In the genomic region with DNA sequence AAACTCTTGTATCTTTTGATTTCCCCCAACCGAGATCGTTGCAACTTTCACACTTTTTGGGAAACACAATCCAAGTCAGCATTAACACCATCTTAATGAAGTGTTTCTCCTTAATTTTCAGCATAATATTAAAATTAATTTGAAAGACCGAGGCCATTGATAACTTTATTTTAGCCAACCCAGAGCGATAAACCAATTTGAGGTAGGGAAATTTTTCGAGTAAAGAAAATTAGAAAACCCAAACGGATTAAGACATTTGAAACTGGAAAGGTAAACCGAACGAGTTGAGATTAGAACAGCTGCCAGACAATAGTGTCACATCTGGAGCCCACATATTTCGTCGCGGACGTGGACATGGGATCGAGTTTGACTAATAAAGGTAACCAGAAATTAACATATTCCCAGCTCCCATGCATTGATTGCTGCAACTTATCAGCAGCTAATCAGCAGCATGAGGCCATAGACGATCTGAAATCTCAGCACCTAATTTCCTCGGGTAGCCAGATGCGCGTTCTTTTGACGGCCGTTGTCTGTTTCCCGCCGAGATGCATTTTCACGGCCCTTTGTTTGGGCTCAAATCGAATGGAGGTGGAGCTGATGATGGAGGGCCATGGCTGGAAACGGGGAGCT, we compare ENCODE assay signal across 2 fruit fly cellular contexts.
TF ChIP-seq lines count a peak whose summit lies in the region.

No protein-coding gene starts in this region.

- no peak for TF ChIP-seq CTCF in whole organism, embryonic (GFP tag; optimal IDR thresholded peaks at IDR 0.05; lab: Kevin White, UChicago)

TF ChIP-seq in whole organism, adult, 20 proteins besides CTCF, POLR2A, EP300 and RAD21:
- TF ChIP-seq kay (GFP tag; lab: Kevin White, UChicago; ENCODE audit: borderline replicate concordance) (peak; percentile 29), Hr96 (GFP tag; optimal IDR thresholded peaks at IDR 0.05; lab: Kevin White, UChicago) (no peak)
TF ChIP-seq in whole organism, adult: peak in this region for 1.

TF ChIP-seq in whole organism, embryonic, 481 proteins besides CTCF, POLR2A, EP300 and RAD21:
- peak; percentile 93 for TF ChIP-seq CG7745 (tag; optimal IDR thresholded peaks at IDR 0.05; lab: Kevin White, UChicago)
- TF ChIP-seq so (GFP tag; IDR thresholded peaks at IDR 0.05; lab: Robert Waterston, UW), result no peak
- no peak for TF ChIP-seq CG6254 (GFP tag; optimal IDR thresholded peaks at IDR 0.05; lab: Kevin White, UChicago)
- TF ChIP-seq luna (GFP tag; optimal IDR thresholded peaks at IDR 0.05; lab: Kevin White, UChicago), result no peak
- TF ChIP-seq odd (GFP tag; optimal IDR thresholded peaks at IDR 0.05; lab: Kevin White, UChicago), result peak; percentile 40
- no peak for TF ChIP-seq CG5953 (GFP tag; IDR thresholded peaks at IDR 0.05; lab: Robert Waterston, UW)
- no peak for TF ChIP-seq Blimp-1 (GFP tag; optimal IDR thresholded peaks at IDR 0.05; lab: Kevin White, UChicago)
- TF ChIP-seq Hmx (GFP tag; optimal IDR thresholded peaks at IDR 0.05; lab: Kevin White, UChicago), result no peak
- no peak for TF ChIP-seq CG14860 (GFP tag; IDR thresholded peaks at IDR 0.05; lab: Robert Waterston, UW; ENCODE audit: partially characterized antibody)
- no peak for TF ChIP-seq CG13894 (tag; optimal IDR thresholded peaks at IDR 0.05; lab: Kevin White, UChicago)
- no peak for TF ChIP-seq CG4404 (GFP tag; IDR thresholded peaks at IDR 0.05; lab: Robert Waterston, UW)
- TF ChIP-seq CG30431 (GFP tag; optimal IDR thresholded peaks at IDR 0.05; lab: Kevin White, UChicago), result no peak
- no peak for TF ChIP-seq CG2712 (tag; optimal IDR thresholded peaks at IDR 0.05; lab: Kevin White, UChicago)
- TF ChIP-seq CrebB (tag; optimal IDR thresholded peaks at IDR 0.05; lab: Kevin White, UChicago), result no peak
- TF ChIP-seq ken (GFP tag; IDR thresholded peaks at IDR 0.05; lab: Robert Waterston, UW), result no peak
- TF ChIP-seq ac (GFP tag; optimal IDR thresholded peaks at IDR 0.05; lab: Kevin White, UChicago), result peak; percentile 4
- TF ChIP-seq CG11723 (GFP tag; optimal IDR thresholded peaks at IDR 0.05; lab: Kevin White, UChicago), result no peak
- no peak for TF ChIP-seq CG17912 (GFP tag; optimal IDR thresholded peaks at IDR 0.05; lab: Kevin White, UChicago)
- TF ChIP-seq ham (GFP tag; IDR thresholded peaks at IDR 0.05; lab: Robert Waterston, UW), result no peak
- peak; percentile 87 for TF ChIP-seq abd-A (tag; optimal IDR thresholded peaks at IDR 0.05; lab: Kevin White, UChicago)
- no peak for TF ChIP-seq hkb (optimal IDR thresholded peaks at IDR 0.05; lab: Kevin White, UChicago)
- no peak for TF ChIP-seq hkb (GFP tag; IDR thresholded peaks at IDR 0.05; lab: Robert Waterston, UW)
- no peak for TF ChIP-seq CG3281 (GFP tag; optimal IDR thresholded peaks at IDR 0.05; lab: Kevin White, UChicago)
- TF ChIP-seq jing (GFP tag; optimal IDR thresholded peaks at IDR 0.05; lab: Kevin White, UChicago), result no peak
- no peak for TF ChIP-seq her (GFP tag; optimal IDR thresholded peaks at IDR 0.05; lab: Kevin White, UChicago)
- no peak for TF ChIP-seq danr (GFP tag; IDR thresholded peaks at IDR 0.05; lab: Robert Waterston, UW)
- TF ChIP-seq grn (GFP tag; optimal IDR thresholded peaks at IDR 0.05; lab: Kevin White, UChicago), result peak; percentile 89
- no peak for TF ChIP-seq cg (GFP tag; optimal IDR thresholded peaks at IDR 0.05; lab: Kevin White, UChicago)
- 0 out of 2 replicates have a peak, but pooled peaks have one; percentile 16 for TF ChIP-seq vvl (GFP tag; IDR thresholded peaks at IDR 0.05; lab: Robert Waterston, UW)
- no peak for TF ChIP-seq sima (GFP tag; optimal IDR thresholded peaks at IDR 0.05; lab: Kevin White, UChicago)
- TF ChIP-seq CG7271 (tag; optimal IDR thresholded peaks at IDR 0.05; lab: Kevin White, UChicago), result no peak
- TF ChIP-seq ssp (GFP tag; IDR thresholded peaks at IDR 0.05; lab: Robert Waterston, UW), result no peak
- no peak for TF ChIP-seq CG42726 (GFP tag; IDR thresholded peaks at IDR 0.05; lab: Robert Waterston, UW; ENCODE audit: partially characterized antibody)
- no peak for TF ChIP-seq amos (GFP tag; IDR thresholded peaks at IDR 0.05; lab: Robert Waterston, UW; ENCODE audit: partially characterized antibody)
- TF ChIP-seq run (tag; optimal IDR thresholded peaks at IDR 0.05; lab: Kevin White, UChicago), result no peak
- TF ChIP-seq gsb-n (tag; optimal IDR thresholded peaks at IDR 0.05; lab: Kevin White, UChicago), result peak; percentile 60
- no peak for TF ChIP-seq salm (tag; optimal IDR thresholded peaks at IDR 0.05; lab: Kevin White, UChicago)
- TF ChIP-seq CG15011 (GFP tag; optimal IDR thresholded peaks at IDR 0.05; lab: Kevin White, UChicago), result no peak
- no peak for TF ChIP-seq CG8765 (GFP tag; IDR thresholded peaks at IDR 0.05; lab: Robert Waterston, UW)
- no peak for TF ChIP-seq trem (tag; optimal IDR thresholded peaks at IDR 0.05; lab: Kevin White, UChicago)
- no peak for TF ChIP-seq CG4820 (GFP tag; optimal IDR thresholded peaks at IDR 0.05; lab: Kevin White, UChicago)
- no peak for TF ChIP-seq peb (GFP tag; IDR thresholded peaks at IDR 0.05; lab: Robert Waterston, UW)
- no peak for TF ChIP-seq cwo (GFP tag; optimal IDR thresholded peaks at IDR 0.05; lab: Kevin White, UChicago)
- TF ChIP-seq Awh (GFP tag; IDR thresholded peaks at IDR 0.05; lab: Robert Waterston, UW), result peak; percentile 88
- TF ChIP-seq zf30C (GFP tag; optimal IDR thresholded peaks at IDR 0.05; lab: Kevin White, UChicago), result no peak
- TF ChIP-seq CG17385 (GFP tag; optimal IDR thresholded peaks at IDR 0.05; lab: Kevin White, UChicago), result no peak
- TF ChIP-seq Bteb2 (GFP tag; optimal IDR thresholded peaks at IDR 0.05; lab: Kevin White, UChicago), result no peak
- no peak for TF ChIP-seq gsb (GFP tag; IDR thresholded peaks at IDR 0.05; lab: Robert Waterston, UW)
- no peak for TF ChIP-seq CG11247 (GFP tag; IDR thresholded peaks at IDR 0.05; lab: Robert Waterston, UW)
- TF ChIP-seq CG10565 (GFP tag; optimal IDR thresholded peaks at IDR 0.05; lab: Kevin White, UChicago), result no peak
- peak; percentile 87 for TF ChIP-seq kni (GFP tag; optimal IDR thresholded peaks at IDR 0.05; lab: Kevin White, UChicago)
- no peak for TF ChIP-seq ash1 (GFP tag; optimal IDR thresholded peaks at IDR 0.05; lab: Kevin White, UChicago)
- TF ChIP-seq Tbp (GFP tag; optimal IDR thresholded peaks at IDR 0.05; lab: Kevin White, UChicago), result no peak
- TF ChIP-seq exex (tag; optimal IDR thresholded peaks at IDR 0.05; lab: Kevin White, UChicago), result no peak
- TF ChIP-seq fu2 (GFP tag; optimal IDR thresholded peaks at IDR 0.05; lab: Kevin White, UChicago), result no peak
- no peak for TF ChIP-seq CG13775 (GFP tag; optimal IDR thresholded peaks at IDR 0.05; lab: Kevin White, UChicago)
- TF ChIP-seq CG2875 (GFP tag; optimal IDR thresholded peaks at IDR 0.05; lab: Kevin White, UChicago), result no peak
- TF ChIP-seq CoRest (tag; optimal IDR thresholded peaks at IDR 0.05; lab: Kevin White, UChicago), result no peak
- TF ChIP-seq emc (GFP tag; optimal IDR thresholded peaks at IDR 0.05; lab: Kevin White, UChicago), result no peak
- no peak for TF ChIP-seq lola (GFP tag; optimal IDR thresholded peaks at IDR 0.05; lab: Kevin White, UChicago)
- no peak for TF ChIP-seq lbe (GFP tag; optimal IDR thresholded peaks at IDR 0.05; lab: Kevin White, UChicago)
- no peak for TF ChIP-seq wek (GFP tag; optimal IDR thresholded peaks at IDR 0.05; lab: Kevin White, UChicago)
- TF ChIP-seq stc (GFP tag; IDR thresholded peaks at IDR 0.05; lab: Robert Waterston, UW), result no peak
- TF ChIP-seq CG2199 (GFP tag; IDR thresholded peaks at IDR 0.05; lab: Robert Waterston, UW), result no peak
- TF ChIP-seq corto (GFP tag; optimal IDR thresholded peaks at IDR 0.05; lab: Kevin White, UChicago), result no peak
- TF ChIP-seq twi (tag; optimal IDR thresholded peaks at IDR 0.05; lab: Kevin White, UChicago), result peak; percentile 81
- TF ChIP-seq CG14441 (GFP tag; IDR thresholded peaks at IDR 0.05; lab: Robert Waterston, UW), result no peak
- TF ChIP-seq Dll (GFP tag; IDR thresholded peaks at IDR 0.05; lab: Robert Waterston, UW; ENCODE audit: partially characterized antibody), result no peak
- TF ChIP-seq MESR4 (GFP tag; optimal IDR thresholded peaks at IDR 0.05; lab: Kevin White, UChicago), result no peak
- no peak for TF ChIP-seq Ptx1 (GFP tag; IDR thresholded peaks at IDR 0.05; lab: Robert Waterston, UW)
- TF ChIP-seq B-H2 (GFP tag; optimal IDR thresholded peaks at IDR 0.05; lab: Kevin White, UChicago), result no peak
- peak; percentile 9 for TF ChIP-seq gcm (GFP tag; optimal IDR thresholded peaks at IDR 0.05; lab: Kevin White, UChicago)
- peak; percentile 37 for TF ChIP-seq Vsx1 (GFP tag; optimal IDR thresholded peaks at IDR 0.05; lab: Kevin White, UChicago)
- no peak for TF ChIP-seq CG12659 (GFP tag; optimal IDR thresholded peaks at IDR 0.05; lab: Kevin White, UChicago)
- TF ChIP-seq nerfin-1 (tag; optimal IDR thresholded peaks at IDR 0.05; lab: Kevin White, UChicago), result no peak
- no peak for TF ChIP-seq CG12769 (tag; optimal IDR thresholded peaks at IDR 0.05; lab: Kevin White, UChicago)
- no peak for TF ChIP-seq scrt (GFP tag; optimal IDR thresholded peaks at IDR 0.05; lab: Kevin White, UChicago)

Comparison
In these comparisons a context has a peak if more than half of its experiments do, and no peak if none do; other contexts are left out.
1. Of the 1 proteins assayed by ChIP-seq in both whole organism, embryonic and whole organism, adult: peak only in whole organism, embryonic: none; only in whole organism, adult: kay; in both: none; in neither: 0.